Worm (Caenorhabditis elegans): ENCODE measurements around the gene comt-3.

The comt-3 gene

ce11 chrV:2029877-2030276 lies 27.5 kb upstream of the comt-3 start, which contains the start of gene F59A7.12:
F59A7.12 (plus strand) TSS chrV:2030177.
- TF ChIP-seq dve-1 (tag; optimal IDR thresholded peaks at IDR 0.05) (no peak), pros-1 (tag; optimal IDR thresholded peaks at IDR 0.05) (no peak), hlh-6 (tag; optimal IDR thresholded peaks at IDR 0.05) (no peak), K02D7.2 (tag; optimal IDR thresholded peaks at IDR 0.05) (no peak), odd-2 (tag; optimal IDR thresholded peaks at IDR 0.05) (no peak), C38D4.7 (GFP tag; optimal IDR thresholded peaks at IDR 0.05) (no peak), nhr-232 (tag; optimal IDR thresholded peaks at IDR 0.05) (no peak), ets-4 (tag; optimal IDR thresholded peaks at IDR 0.05) (no peak), F13H6.1 (tag; optimal IDR thresholded peaks at IDR 0.05) (no peak), pag-3 (tag; optimal IDR thresholded peaks at IDR 0.05; ENCODE audit: borderline replicate concordance) (no peak), ahr-1 (tag; optimal IDR thresholded peaks at IDR 0.05) (no peak), K09A11.1 (tag; optimal IDR thresholded peaks at IDR 0.05; ENCODE audit: insufficient read depth) (no peak), pat-9 (tag; optimal IDR thresholded peaks at IDR 0.05) (no peak), ceh-31 (tag; optimal IDR thresholded peaks at IDR 0.05) (no peak), C08G9.2 (tag; optimal IDR thresholded peaks at IDR 0.05) (no peak)

DNA sequence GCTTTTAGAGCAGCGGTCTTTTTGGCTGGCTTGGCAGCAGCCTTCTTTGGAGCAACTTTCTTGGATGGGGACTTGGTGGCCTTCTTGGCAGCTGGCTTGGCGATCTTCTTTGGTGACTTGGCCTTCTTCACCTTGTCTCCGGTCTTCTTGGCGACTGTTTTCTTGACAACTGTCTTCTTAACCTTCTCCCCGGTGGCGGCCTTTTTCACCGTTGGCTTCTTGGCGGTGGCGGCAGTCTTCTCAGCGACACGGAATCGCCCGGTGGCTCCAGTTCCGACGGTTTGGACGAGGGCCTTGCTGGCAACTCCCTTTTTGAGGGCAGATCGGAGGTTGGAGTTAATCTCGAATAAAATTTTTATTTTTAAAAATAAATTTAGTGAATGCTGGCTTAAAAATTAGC lies 26.7 kb upstream of the comt-3 start:
- TF ChIP-seq pha-2 (tag; optimal IDR thresholded peaks at IDR 0.05) = no peak
- no peak for TF ChIP-seq unc-42 (tag; optimal IDR thresholded peaks at IDR 0.05)
- no peak for TF ChIP-seq nhr-232 (tag; optimal IDR thresholded peaks at IDR 0.05)
- no peak for TF ChIP-seq gmeb-2 (tag; optimal IDR thresholded peaks at IDR 0.05)
- TF ChIP-seq hlh-30 (tag; optimal IDR thresholded peaks at IDR 0.05; ENCODE audit: insufficient read depth) = no peak
- no peak for TF ChIP-seq dve-1 (tag; optimal IDR thresholded peaks at IDR 0.05)
- no peak for TF ChIP-seq madf-2 (tag; optimal IDR thresholded peaks at IDR 0.05)

ce11 chrV:2031454-2031853 lies 25.9 kb upstream of the comt-3 start, which contains the start of gene hil-6:
hil-6 (minus strand) TSS chrV:2031554.
- TF ChIP-seq ahr-1 (tag; optimal IDR thresholded peaks at IDR 0.05) (no peak), fkh-10 (GFP tag; optimal IDR thresholded peaks at IDR 0.05) (no peak), zip-5 (tag; optimal IDR thresholded peaks at IDR 0.05) (no peak), unc-3 (GFP tag; conservative IDR thresholded peaks at IDR 0.05) (no peak), unc-3 (tag; optimal IDR thresholded peaks at IDR 0.05) (no peak), ceh-31 (tag; optimal IDR thresholded peaks at IDR 0.05) (no peak), fax-1 (tag; optimal IDR thresholded peaks at IDR 0.05) (no peak), ceh-30 (tag; optimal IDR thresholded peaks at IDR 0.05) (no peak), C08G9.2 (tag; optimal IDR thresholded peaks at IDR 0.05) (no peak), elt-4 (tag; optimal IDR thresholded peaks at IDR 0.05) (no peak), fkh-6 (tag; optimal IDR thresholded peaks at IDR 0.05) (no peak), ceh-34 (tag; optimal IDR thresholded peaks at IDR 0.05) (no peak), che-1 (tag; optimal IDR thresholded peaks at IDR 0.05) (no peak)

ce11 chrV:2035545-2035944 lies 21.8 kb upstream of the comt-3 start, which contains the start of gene srab-23:
srab-23 (minus strand) TSS chrV:2035645.
- TF ChIP-seq C38D4.7 (GFP tag; optimal IDR thresholded peaks at IDR 0.05) (no peak), ahr-1 (tag; optimal IDR thresholded peaks at IDR 0.05) (no peak), ceh-45 (GFP tag; IDR thresholded peaks at IDR 0.05) (no peak), hlh-6 (tag; optimal IDR thresholded peaks at IDR 0.05) (no peak), ceh-34 (tag; optimal IDR thresholded peaks at IDR 0.05) (no peak), mec-3 (tag; optimal IDR thresholded peaks at IDR 0.05; ENCODE audit: borderline replicate concordance) (no peak), ama-1 (optimal IDR thresholded peaks at IDR 0.05) (no peak), ceh-24 (tag; optimal IDR thresholded peaks at IDR 0.05) (no peak), ztf-16 (tag; optimal IDR thresholded peaks at IDR 0.05) (no peak), fkh-6 (tag; optimal IDR thresholded peaks at IDR 0.05) (no peak), dve-1 (tag; optimal IDR thresholded peaks at IDR 0.05) (no peak), F13H6.1 (tag; optimal IDR thresholded peaks at IDR 0.05) (no peak), hlh-30 (tag; optimal IDR thresholded peaks at IDR 0.05; ENCODE audit: insufficient read depth) (no peak), ceh-6 (GFP tag; optimal IDR thresholded peaks at IDR 0.05) (no peak), tbx-2 (tag; optimal IDR thresholded peaks at IDR 0.05) (no peak), fax-1 (tag; optimal IDR thresholded peaks at IDR 0.05) (no peak), elt-2 (tag; optimal IDR thresholded peaks at IDR 0.05) (no peak), madf-2 (tag; optimal IDR thresholded peaks at IDR 0.05) (no peak), npax-4 (tag; optimal IDR thresholded peaks at IDR 0.05) (no peak)

Data from whole organism, late embryonic.